Worm (Caenorhabditis elegans): ENCODE results near the gene B0310.3.

B0310.3 gene

ce11 chrX:530909-531308 is 10.1 kb upstream of the B0310.3 start, which contains the start of gene B0310.6:
Gene B0310.6, minus strand, starts transcription at chrX:531009.
- no peak for TF ChIP-seq ztf-11 (tag; optimal IDR thresholded peaks at IDR 0.05)
- TF ChIP-seq skn-1 (tag; optimal IDR thresholded peaks at IDR 0.05), result no peak
- no peak for TF ChIP-seq nhr-76 (tag; optimal IDR thresholded peaks at IDR 0.05)
- no peak for TF ChIP-seq nhr-77 (tag; optimal IDR thresholded peaks at IDR 0.05)
- no peak for TF ChIP-seq lir-3 (tag; optimal IDR thresholded peaks at IDR 0.05; ENCODE audit: poor library complexity)
- no peak for TF ChIP-seq ces-1 (GFP tag; optimal IDR thresholded peaks at IDR 0.05)
- no peak for TF ChIP-seq nhr-12 (tag; optimal IDR thresholded peaks at IDR 0.05)

- TF ChIP-seq nhr-85 (tag), result peak; percentile 40
- TF ChIP-seq lin-39 (tag; optimal IDR thresholded peaks at IDR 0.05), result no peak
- TF ChIP-seq lin-35 (GFP tag; optimal IDR thresholded peaks at IDR 0.05), result peak in 1 of 2 experiments; percentile 49
- no peak for TF ChIP-seq zag-1 (tag; optimal IDR thresholded peaks at IDR 0.05)
- peak; percentile 0 for TF ChIP-seq nhr-20 (tag; optimal IDR thresholded peaks at IDR 0.05)
- TF ChIP-seq lin-14 (GFP tag; optimal IDR thresholded peaks at IDR 0.05), result peak; percentile 40
- no peak for TF ChIP-seq dpl-1 (GFP tag; optimal IDR thresholded peaks at IDR 0.05)
- TF ChIP-seq elt-2 (tag; optimal IDR thresholded peaks at IDR 0.05), result peak; percentile 86
- TF ChIP-seq ceh-82 (tag; optimal IDR thresholded peaks at IDR 0.05), result no peak
- TF ChIP-seq swsn-7 (tag; optimal IDR thresholded peaks at IDR 0.05), result no peak
- TF ChIP-seq isw-1 (GFP tag; IDR thresholded peaks at IDR 0.05), result no peak
- no peak for TF ChIP-seq lsy-2 (tag; optimal IDR thresholded peaks at IDR 0.05)
- peak in 1 of 6 experiments; percentile 38 for TF ChIP-seq elt-3 (tag; optimal IDR thresholded peaks at IDR 0.05)
- no peak for TF ChIP-seq dsc-1 (tag; optimal IDR thresholded peaks at IDR 0.05)
- no peak for TF ChIP-seq ceh-88 (GFP tag; IDR thresholded peaks at IDR 0.05)
Measured at ce11 chrX:530011-530410, 9.2 kb upstream of the B0310.3 start, which contains the start of gene ugt-46. Gene ugt-46, minus strand, starts transcription at chrX:530289.

- no peak for TF ChIP-seq unc-86 (tag; optimal IDR thresholded peaks at IDR 0.05)
- TF ChIP-seq dpl-1 (GFP tag; optimal IDR thresholded peaks at IDR 0.05), result no peak
- TF ChIP-seq mef-2 (tag; optimal IDR thresholded peaks at IDR 0.05), result no peak
- TF ChIP-seq rnt-1 (tag; optimal IDR thresholded peaks at IDR 0.05), result no peak
- no peak for TF ChIP-seq aly-2 (tag; optimal IDR thresholded peaks at IDR 0.05)
- no peak for TF ChIP-seq zag-1 (tag; optimal IDR thresholded peaks at IDR 0.05)
- no peak for TF ChIP-seq aha-1 (tag; optimal IDR thresholded peaks at IDR 0.05)
- no peak for TF ChIP-seq efl-3 (GFP tag; optimal IDR thresholded peaks at IDR 0.05)
- TF ChIP-seq lin-14 (GFP tag; optimal IDR thresholded peaks at IDR 0.05), result no peak
- no peak for TF ChIP-seq efl-1 (optimal IDR thresholded peaks at IDR 0.05)
- no peak for TF ChIP-seq efl-1 (GFP tag; optimal IDR thresholded peaks at IDR 0.05 in 1 of 2)
- no peak for TF ChIP-seq fos-1 (tag; optimal IDR thresholded peaks at IDR 0.05)
- TF ChIP-seq egl-27 (tag; optimal IDR thresholded peaks at IDR 0.05), result no peak
- TF ChIP-seq nhr-76 (tag; optimal IDR thresholded peaks at IDR 0.05), result no peak
- TF ChIP-seq nhr-47 (tag; optimal IDR thresholded peaks at IDR 0.05), result no peak
- TF ChIP-seq snpc-4 (tag; optimal IDR thresholded peaks at IDR 0.05), result no peak
- no peak for TF ChIP-seq mdl-1 (tag; optimal IDR thresholded peaks at IDR 0.05)
- no peak for TF ChIP-seq nhr-20 (tag; optimal IDR thresholded peaks at IDR 0.05)
- no peak for TF ChIP-seq nhr-84 (tag; optimal IDR thresholded peaks at IDR 0.05)
- no peak for TF ChIP-seq ceh-88 (GFP tag; IDR thresholded peaks at IDR 0.05)
Measured at ce11 chrX:529386-529785, 8.6 kb upstream of the B0310.3 start.

ce11 chrX:528761-529160 is 8.0 kb upstream of the B0310.3 start:
- TF ChIP-seq hlh-4 (tag; optimal IDR thresholded peaks at IDR 0.05) (no peak), nhr-85 (tag) (peak; percentile 23), egl-27 (tag; optimal IDR thresholded peaks at IDR 0.05) (no peak), nhr-28 (tag; optimal IDR thresholded peaks at IDR 0.05) (no peak), C16A3.4 (tag; optimal IDR thresholded peaks at IDR 0.05) (no peak), blmp-1 (tag; optimal IDR thresholded peaks at IDR 0.05) (no peak), skn-1 (tag; optimal IDR thresholded peaks at IDR 0.05) (no peak)
